Worm (Caenorhabditis elegans) whole organism, early embryonic: Measurements from ENCODE around the gene fbxb-7.

Experiments
- aly-1 ChIP-seq: sonication (generic microtip); optimal IDR thresholded peaks from 2 replicates; lab custom pipeline; 2016; ENCODE audit warnings: missing genetic modification characterization, missing compliant biosample characterization
- ama-1 ChIP-seq: fragments of 150-350 bp; optimal IDR thresholded peaks from 2 replicates; lab custom pipeline; 2014
- ets-7 ChIP-seq: sonication (generic microtip); optimal IDR thresholded peaks from 2 replicates; lab custom pipeline; 2016; ENCODE audit warnings: missing genotype, missing genetic modification characterization, missing compliant biosample characterization
- flt-1 ChIP-seq: fragments of 200-800 bp; sonication (Bioruptor generic); IDR thresholded peaks from 2 replicates; pipeline ENCODE4 v1.3.6; 2022; ENCODE audit warnings: missing genetic modification characterization, missing compliant biosample characterization
- hmg-4 ChIP-seq: fragments of 200-800 bp; sonication (Bioruptor generic); optimal IDR thresholded peaks from 2 replicates; lab custom pipeline; 2018; ENCODE audit warnings: mild to moderate bottlenecking, missing genetic modification characterization, missing compliant biosample characterization
- sea-1 ChIP-seq: fragments of 200-800 bp; sonication (Bioruptor generic); conservative IDR thresholded peaks from 2 replicates; pipeline ENCODE4 v1.3.6; 2022; ENCODE audit warnings: missing genetic modification characterization, missing compliant biosample characterization
- tbx-11 ChIP-seq: fragments of 200-800 bp; sonication (Bioruptor generic); IDR thresholded peaks from 2 replicates; pipeline ENCODE4 v1.3.6; 2022; ENCODE audit warnings: missing genetic modification characterization, missing compliant biosample characterization
- tbx-37 ChIP-seq: fragments of 200-800 bp; sonication (Bioruptor generic); conservative IDR thresholded peaks from 2 replicates; pipeline ENCODE4 v1.3.6; 2022; ENCODE audit warnings: missing genetic modification reagents, missing genetic modification characterization, missing compliant biosample characterization
- tra-4 ChIP-seq: sonication (generic microtip); optimal IDR thresholded peaks from 2 replicates; lab custom pipeline; 2017; ENCODE audit warnings: missing genetic modification characterization, missing compliant biosample characterization

ce11 chrV:17331340-17331739, 45.9 kb upstream of the fbxb-7 start, which contains the start of gene fbxa-185:
- TF ChIP-seq flt-1 (GFP tag; lab: Robert Waterston, UW), result no peak
- no peak for TF ChIP-seq ama-1
- no peak for TF ChIP-seq sea-1 (GFP tag; lab: Robert Waterston, UW)
- TF ChIP-seq ets-7 (tag; lab: Kevin White, UChicago), result no peak
- no peak for TF ChIP-seq hmg-4 (GFP tag; lab: Kevin White, UChicago)
- TF ChIP-seq tra-4 (tag; lab: Kevin White, UChicago), result no peak
- TF ChIP-seq tbx-37 (GFP tag; lab: Robert Waterston, UW), result no peak
- no peak for TF ChIP-seq tbx-11 (GFP tag; lab: Robert Waterston, UW)
- TF ChIP-seq aly-1 (tag; lab: Kevin White, UChicago), result no peak
